Fruit fly (Drosophila melanogaster) whole organism, embryonic: ENCODE results near the gene Mst57Da.

ENCODE experiments used
- Ada2b ChIP-seq: fragments of 200-800 bp; sonication (Bioruptor generic); IDR thresholded peaks from 2 replicates; pipeline ENCODE4 v1.3.6; 2022; ENCODE audit warnings: missing biosample characterization, missing genetic modification characterization
- Bteb2 ChIP-seq: fragments of 200-800 bp; sonication (Bioruptor generic); optimal IDR thresholded peaks from 2 replicates; lab custom pipeline; 2016; ENCODE audit warnings: missing biosample characterization, missing genetic modification characterization
- CG10274 ChIP-seq: fragments of 200-800 bp; sonication (Bioruptor generic); optimal IDR thresholded peaks from 3 replicates; lab custom pipeline; 2017; ENCODE audit warnings: missing biosample characterization, mild to moderate bottlenecking, missing genetic modification characterization
- CG10321 ChIP-seq: fragments of 200-800 bp; sonication (Bioruptor generic); IDR thresholded peaks from 2 replicates; pipeline ENCODE4 v1.3.6; 2022; ENCODE audit warnings: missing biosample characterization, missing genetic modification characterization
- CG10366 ChIP-seq: fragments of 200-800 bp; sonication (Bioruptor generic); IDR thresholded peaks from 2 replicates; pipeline ENCODE4 v1.3.6; 2022; ENCODE audit warnings: missing biosample characterization, missing genetic modification characterization
- CG14710 ChIP-seq: fragments of 200-800 bp; sonication (Bioruptor generic); optimal IDR thresholded peaks from 3 replicates; lab custom pipeline; 2019; ENCODE audit warnings: missing biosample characterization, mild to moderate bottlenecking, missing genetic modification characterization, moderate library complexity
- CG17612 ChIP-seq: fragments of 200-800 bp; sonication (Bioruptor generic); IDR thresholded peaks from 2 replicates; pipeline ENCODE4 v1.3.6; 2022; ENCODE audit warnings: missing biosample characterization, missing genetic modification characterization
- CG18011 ChIP-seq: fragments of 200-800 bp; sonication (Bioruptor generic); optimal IDR thresholded peaks from 2 replicates; lab custom pipeline; 2017; ENCODE audit warnings: missing biosample characterization, missing genetic modification characterization, mild to moderate bottlenecking, moderate library complexity, missing genotype
- CG31224 ChIP-seq: fragments of 200-800 bp; sonication (Bioruptor generic); IDR thresholded peaks from 2 replicates; pipeline ENCODE4 v1.3.6; 2022; ENCODE audit warnings: missing biosample characterization, missing genetic modification characterization
- CG32772 ChIP-seq: fragments of 200-800 bp; sonication (Bioruptor generic); IDR thresholded peaks from 2 replicates; pipeline ENCODE4 v1.3.6; 2022; ENCODE audit warnings: missing biosample characterization, missing genetic modification characterization
- CG34376 ChIP-seq: fragments of 200-800 bp; sonication (Bioruptor generic); optimal IDR thresholded peaks from 2 replicates; lab custom pipeline; 2018; ENCODE audit warnings: missing biosample characterization, mild to moderate bottlenecking, missing genetic modification characterization
- CG5953 ChIP-seq: fragments of 200-800 bp; sonication (Bioruptor generic); IDR thresholded peaks from 2 replicates; pipeline ENCODE4 v1.3.6; 2022; ENCODE audit warnings: missing biosample characterization, missing genetic modification characterization
- CG7372 ChIP-seq: fragments of 200-800 bp; sonication (Bioruptor generic); IDR thresholded peaks from 2 replicates; pipeline ENCODE4 v1.3.6; 2022; ENCODE audit warnings: missing biosample characterization, missing genetic modification characterization
- CG7987 ChIP-seq: fragments of 200-800 bp; sonication (Bioruptor generic); optimal IDR thresholded peaks from 2 replicates; lab custom pipeline; 2018; ENCODE audit warnings: missing biosample characterization, mild to moderate bottlenecking, missing genetic modification characterization, moderate library complexity
- CG8281 ChIP-seq: fragments of 200-800 bp; sonication (Bioruptor generic); optimal IDR thresholded peaks from 2 replicates; lab custom pipeline; 2018; ENCODE audit warnings: missing biosample characterization, mild to moderate bottlenecking, missing genetic modification characterization, moderate library complexity
- Dll ChIP-seq: fragments of 200-800 bp; sonication (Bioruptor generic); IDR thresholded peaks from 4 replicates; pipeline ENCODE4 v1.3.6; 2022; ENCODE audit warnings: missing biosample characterization, missing genetic modification characterization; ENCODE audit not compliant: partially characterized antibody
- Hand ChIP-seq: fragments of 200-800 bp; sonication (Bioruptor generic); optimal IDR thresholded peaks from 2 replicates; lab custom pipeline; 2017; ENCODE audit warnings: mild to moderate bottlenecking, missing biosample characterization, missing genetic modification reagents, missing genetic modification characterization
- HmgZ ChIP-seq: fragments of 200-800 bp; sonication (Bioruptor generic); optimal IDR thresholded peaks from 2 replicates; lab custom pipeline; 2018; ENCODE audit warnings: missing biosample characterization, mild to moderate bottlenecking, missing genetic modification characterization
- Hr39 ChIP-seq: fragments of >200 bp; optimal IDR thresholded peaks from 2 replicates; lab custom pipeline; 2017
- Lim3 ChIP-seq: fragments of 200-800 bp; sonication (Bioruptor generic); IDR thresholded peaks from 2 replicates; pipeline ENCODE4 v1.3.6; 2022; ENCODE audit warnings: missing biosample characterization, missing genetic modification characterization
- MTF-1 ChIP-seq: fragments of 200-800 bp; sonication (Bioruptor generic); optimal IDR thresholded peaks from 2 replicates; lab custom pipeline; 2018; ENCODE audit warnings: missing biosample characterization, mild to moderate bottlenecking, missing genetic modification characterization, borderline replicate concordance
- Max ChIP-seq: fragments of 200-800 bp; sonication (Bioruptor generic); optimal IDR thresholded peaks from 2 replicates; lab custom pipeline; 2016; ENCODE audit warnings: missing biosample characterization, mild to moderate bottlenecking, missing genetic modification characterization
- Meics ChIP-seq: fragments of 200-800 bp; sonication (Bioruptor generic); optimal IDR thresholded peaks from 2 replicates; lab custom pipeline; 2017; ENCODE audit warnings: missing biosample characterization, mild to moderate bottlenecking, missing genetic modification characterization
- NC2α ChIP-seq: fragments of 200-800 bp; sonication (Bioruptor generic); optimal IDR thresholded peaks from 2 replicates; lab custom pipeline; 2016; ENCODE audit warnings: missing biosample characterization, missing genetic modification characterization
- Nf-YC ChIP-seq: fragments of 200-800 bp; optimal IDR thresholded peaks from 3 replicates; lab custom pipeline; 2019; ENCODE audit warnings: missing biosample characterization, mild to moderate bottlenecking, missing genetic modification characterization, moderate library complexity
- Oaz ChIP-seq: fragments of 200-800 bp; sonication (Bioruptor generic); IDR thresholded peaks from 2 replicates; pipeline ENCODE4 v1.3.6; 2022; ENCODE audit warnings: missing biosample characterization, missing genetic modification characterization
- Oli ChIP-seq: fragments of 200-800 bp; sonication (Bioruptor generic); optimal IDR thresholded peaks from 2 replicates; lab custom pipeline; 2018; ENCODE audit warnings: missing biosample characterization, mild to moderate bottlenecking, missing genetic modification characterization, moderate library complexity
- Poxn ChIP-seq: fragments of 200-800 bp; sonication (Bioruptor generic); IDR thresholded peaks from 2 replicates; pipeline ENCODE4 v1.3.6; 2022; ENCODE audit warnings: missing biosample characterization, missing genetic modification characterization
- abd-A ChIP-seq: fragments of 200-800 bp; sonication (Bioruptor generic); optimal IDR thresholded peaks from 3 replicates; lab custom pipeline; 2019; ENCODE audit warnings: missing biosample characterization, mild to moderate bottlenecking, missing genetic modification characterization, moderate library complexity
- ato ChIP-seq: fragments of 200-800 bp; sonication (Bioruptor generic); IDR thresholded peaks from 2 replicates; pipeline ENCODE4 v1.3.6; 2022; ENCODE audit warnings: missing biosample characterization, missing genetic modification characterization; ENCODE audit not compliant: partially characterized antibody
- bbx ChIP-seq: fragments of 200-800 bp; sonication (Bioruptor generic); IDR thresholded peaks from 2 replicates; pipeline ENCODE4 v1.3.6; 2022; ENCODE audit warnings: missing biosample characterization, missing genetic modification characterization; ENCODE audit not compliant: partially characterized antibody
- bsh ChIP-seq, 2 experiments: fragments of 200-800 bp; sonication (Bioruptor generic); optimal IDR thresholded peaks; 2 replicates each; lab custom pipeline; 2017 to 2018; ENCODE audit warnings: mild to moderate bottlenecking in 2 of 2, missing biosample characterization in 2 of 2, missing genetic modification characterization in 2 of 2, moderate library complexity in 1 of 2
- chm ChIP-seq: fragments of 200-800 bp; sonication (Bioruptor generic); IDR thresholded peaks from 2 replicates; pipeline ENCODE4 v1.3.6; 2022; ENCODE audit warnings: missing biosample characterization, missing genetic modification characterization
- dati ChIP-seq: fragments of 200-800 bp; sonication (Bioruptor generic); IDR thresholded peaks from 2 replicates; pipeline ENCODE4 v1.3.6; 2022; ENCODE audit warnings: missing biosample characterization, missing genetic modification characterization
- dysf ChIP-seq: fragments of 200-800 bp; sonication (Bioruptor generic); IDR thresholded peaks from 3 replicates; pipeline ENCODE4 v1.3.6; 2022; ENCODE audit warnings: missing biosample characterization, missing genetic modification characterization
- eyg ChIP-seq: fragments of 200-800 bp; sonication (Bioruptor generic); optimal IDR thresholded peaks from 3 replicates; lab custom pipeline; 2016; ENCODE audit warnings: missing biosample characterization, missing genetic modification characterization
- gce ChIP-seq: fragments of 200-800 bp; sonication (Bioruptor generic); IDR thresholded peaks from 3 replicates; pipeline ENCODE4 v1.3.6; 2022; ENCODE audit warnings: missing biosample characterization, missing genetic modification characterization
- hbn ChIP-seq: fragments of 200-800 bp; sonication (Bioruptor generic); IDR thresholded peaks from 2 replicates; pipeline ENCODE4 v1.3.6; 2022; ENCODE audit warnings: missing biosample characterization, missing genetic modification characterization; ENCODE audit not compliant: partially characterized antibody
- ind ChIP-seq: fragments of 200-800 bp; sonication (Bioruptor generic); optimal IDR thresholded peaks from 3 replicates; lab custom pipeline; 2016; ENCODE audit warnings: missing biosample characterization, missing genetic modification characterization
- knrl ChIP-seq: fragments of 200-800 bp; sonication (Bioruptor generic); IDR thresholded peaks from 3 replicates; pipeline ENCODE4 v1.3.6; 2022; ENCODE audit warnings: missing biosample characterization, missing genetic modification characterization; ENCODE audit not compliant: partially characterized antibody
- nau ChIP-seq: fragments of 200-800 bp; sonication (Bioruptor generic); optimal IDR thresholded peaks from 3 replicates; lab custom pipeline; 2017; ENCODE audit warnings: missing biosample characterization, mild to moderate bottlenecking, missing genetic modification characterization, missing genetic modification reagents
- nerfin-2 ChIP-seq: fragments of 200-800 bp; sonication (Bioruptor generic); IDR thresholded peaks from 2 replicates; pipeline ENCODE4 v1.3.6; 2022; ENCODE audit warnings: missing biosample characterization, missing genetic modification characterization; ENCODE audit not compliant: partially characterized antibody
- nmo ChIP-seq: fragments of 200-800 bp; sonication (Bioruptor generic); optimal IDR thresholded peaks from 2 replicates; lab custom pipeline; 2018; ENCODE audit warnings: missing biosample characterization, mild to moderate bottlenecking, missing genetic modification characterization, moderate library complexity
- org-1 ChIP-seq: fragments of 200-800 bp; sonication (Bioruptor generic); optimal IDR thresholded peaks from 2 replicates; lab custom pipeline; 2017; ENCODE audit warnings: missing biosample characterization, missing genetic modification characterization
- pfk ChIP-seq: fragments of 200-800 bp; sonication (Bioruptor generic); optimal IDR thresholded peaks from 2 replicates; lab custom pipeline; 2018; ENCODE audit warnings: missing biosample characterization, mild to moderate bottlenecking, missing genetic modification characterization, moderate library complexity
- ranshi ChIP-seq: fragments of 200-800 bp; sonication (Bioruptor generic); IDR thresholded peaks from 2 replicates; pipeline ENCODE4 v1.3.6; 2022; ENCODE audit warnings: missing biosample characterization, missing genetic modification characterization
- salm ChIP-seq: fragments of 200-800 bp; sonication (Bioruptor generic); optimal IDR thresholded peaks from 2 replicates; lab custom pipeline; 2018; ENCODE audit warnings: missing biosample characterization, mild to moderate bottlenecking, missing genetic modification characterization
- sob ChIP-seq: fragments of 200-800 bp; sonication (Bioruptor generic); IDR thresholded peaks from 2 replicates; pipeline ENCODE4 v1.3.6; 2022; ENCODE audit warnings: missing biosample characterization, missing genetic modification characterization
- sqz ChIP-seq: fragments of 200-800 bp; sonication (Bioruptor generic); optimal IDR thresholded peaks from 3 replicates; lab custom pipeline; 2018; ENCODE audit warnings: missing biosample characterization, mild to moderate bottlenecking, missing genetic modification characterization
- stwl ChIP-seq: fragments of 200-800 bp; sonication (Bioruptor generic); optimal IDR thresholded peaks from 3 replicates; lab custom pipeline; 2018; ENCODE audit warnings: missing biosample characterization, mild to moderate bottlenecking, missing genetic modification characterization, moderate library complexity

Gene Mst57Da

dm6 chr3R:25879324-25879766, 47.6 kb upstream of the Mst57Da start (continued):
- TF ChIP-seq nau (GFP tag; lab: Kevin White, UChicago) (peak; percentile 13), Max (GFP tag; lab: Kevin White, UChicago) (peak; percentile 69), CG10274 (peak; percentile 12), CG18011 (GFP tag; lab: Kevin White, UChicago) (peak; percentile 22), stwl (tag; lab: Kevin White, UChicago) (peak; percentile 8), HmgZ (tag; lab: Kevin White, UChicago) (peak; percentile 52), ranshi (GFP tag; lab: Robert Waterston, UW) (peak; percentile 85; the same call in 1 of the 2 replicates), nerfin-2 (no peak), abd-A (tag; lab: Kevin White, UChicago) (no peak), bsh (GFP tag; optimal IDR thresholded peaks at IDR 0.05; lab: Kevin White, UChicago) (peak in 1 of 2 experiments; percentile 92), CG17612 (no peak), salm (tag; lab: Kevin White, UChicago) (peak; percentile 31), Oli (tag; lab: Kevin White, UChicago) (peak; percentile 84), CG7987 (GFP tag; lab: Kevin White, UChicago) (peak; percentile 61), CG5953 (GFP tag; lab: Robert Waterston, UW) (peak; percentile 58), Bteb2 (GFP tag; lab: Kevin White, UChicago) (peak; percentile 43), nmo (GFP tag; lab: Kevin White, UChicago) (peak; percentile 88), CG10321 (GFP tag; lab: Robert Waterston, UW) (no peak), MTF-1 (GFP tag; lab: Kevin White, UChicago) (peak; percentile 53), Dll (GFP tag; lab: Robert Waterston, UW) (no peak), bbx (GFP tag; lab: Robert Waterston, UW) (no peak), Hr39 (lab: Kevin White, UChicago) (no peak), eyg (GFP tag; lab: Kevin White, UChicago) (peak; percentile 63), Hand (GFP tag; lab: Kevin White, UChicago) (no peak), CG32772 (GFP tag; lab: Robert Waterston, UW) (peak; percentile 84), dati (GFP tag; lab: Robert Waterston, UW) (no peak), ind (GFP tag; lab: Kevin White, UChicago) (peak; percentile 77), ato (no peak), sqz (GFP tag; lab: Kevin White, UChicago) (peak; percentile 55), Poxn (GFP tag; lab: Robert Waterston, UW) (no peak), knrl (GFP tag; lab: Robert Waterston, UW) (no peak), hbn (GFP tag; lab: Robert Waterston, UW) (no peak), CG7372 (GFP tag; lab: Robert Waterston, UW) (peak; percentile 45), CG34376 (GFP tag; lab: Kevin White, UChicago) (no peak), gce (peak; percentile 56; the same call in 1 of the 3 replicates), Lim3 (GFP tag; lab: Robert Waterston, UW) (no peak), Ada2b (GFP tag; lab: Robert Waterston, UW) (peak; percentile 80), Oaz (GFP tag; lab: Robert Waterston, UW) (peak; percentile 63), dysf (peak; percentile 90; the same call in 2 of the 3 replicates), Nf-YC (tag; lab: Kevin White, UChicago) (peak; percentile 43), CG10366 (GFP tag; lab: Robert Waterston, UW) (peak; percentile 86), CG31224 (GFP tag; lab: Robert Waterston, UW) (no peak), Meics (GFP tag; lab: Kevin White, UChicago) (peak; percentile 75), NC2α (GFP tag; lab: Kevin White, UChicago) (peak; percentile 68), org-1 (GFP tag; lab: Kevin White, UChicago) (peak; percentile 32), pfk (GFP tag; lab: Kevin White, UChicago) (no peak), chm (no peak; the same call in 1 of the 2 replicates), sob (GFP tag; lab: Robert Waterston, UW) (peak; percentile 77; the same call in 1 of the 2 replicates), CG8281 (tag; lab: Kevin White, UChicago) (peak; percentile 43), CG14710 (tag; lab: Kevin White, UChicago) (peak; percentile 74)
